1 fruit fly cellular context compared by ENCODE assay signal in the genomic region with DNA sequence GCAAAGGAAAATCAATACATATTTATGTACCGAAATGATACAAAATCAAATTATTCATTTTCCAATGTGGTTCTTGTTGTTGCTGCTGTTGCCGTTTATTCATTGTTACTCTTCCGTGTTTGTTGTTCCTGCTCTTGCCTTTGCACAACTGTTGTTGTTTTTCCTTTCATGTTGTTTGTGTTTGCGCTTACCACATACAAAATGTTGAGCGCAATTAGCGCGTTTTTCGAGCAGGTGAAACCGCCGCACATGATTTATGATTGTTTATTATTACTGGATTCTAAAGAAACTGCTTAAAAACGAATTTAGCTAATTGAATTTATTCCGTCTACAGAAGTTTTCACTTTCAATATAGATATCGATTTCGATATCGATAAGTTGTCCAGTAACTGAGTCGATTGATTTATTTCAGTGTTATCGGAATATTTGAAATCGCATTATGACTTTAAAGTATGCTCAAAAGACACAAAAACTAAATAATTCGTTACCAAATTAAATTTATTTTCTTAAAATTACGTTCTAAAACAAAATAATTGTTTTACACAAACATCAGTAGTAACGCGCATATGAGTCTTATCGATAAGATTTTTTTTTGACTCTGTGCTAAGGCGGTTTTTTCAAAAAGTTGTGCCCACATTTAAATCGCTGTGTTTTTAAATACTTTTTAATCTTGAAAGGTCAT.
A peak's percentile ranks its signal among the peaks of the same experiment; 100 is the strongest.
TF ChIP-seq lines count a peak whose summit lies in the region.

A gene (minus strand): TSS at position 366 of the 682 bp plus-strand sequence.

TF ChIP-seq in whole organism, embryonic, 481 proteins besides CTCF, POLR2A, EP300 and RAD21 (continued from another document):
- TF ChIP-seq CG1832 (GFP tag; optimal IDR thresholded peaks at IDR 0.05; lab: Kevin White, UChicago) (no peak), Pdp1 (GFP tag; optimal IDR thresholded peaks at IDR 0.05; lab: Kevin White, UChicago) (peak in 1 of 2 experiments; percentile 35), sisA (GFP tag; IDR thresholded peaks at IDR 0.05; lab: Robert Waterston, UW) (no peak), lov (optimal IDR thresholded peaks at IDR 0.05; lab: Kevin White, UChicago) (no peak), lov (GFP tag; IDR thresholded peaks at IDR 0.05; lab: Robert Waterston, UW) (no peak), nerfin-1 (tag; optimal IDR thresholded peaks at IDR 0.05; lab: Kevin White, UChicago) (no peak), CG15696 (tag; optimal IDR thresholded peaks at IDR 0.05; lab: Kevin White, UChicago) (no peak), CG3726 (GFP tag; IDR thresholded peaks at IDR 0.05; lab: Robert Waterston, UW) (no peak), gsb-n (tag; optimal IDR thresholded peaks at IDR 0.05; lab: Kevin White, UChicago) (peak; percentile 15), schlank (tag; optimal IDR thresholded peaks at IDR 0.05; lab: Kevin White, UChicago) (no peak), CG10267 (tag; optimal IDR thresholded peaks at IDR 0.05; lab: Kevin White, UChicago) (peak; percentile 50), phol (tag; optimal IDR thresholded peaks at IDR 0.05; lab: Kevin White, UChicago) (peak; percentile 15), CG16815 (GFP tag; optimal IDR thresholded peaks at IDR 0.05; lab: Kevin White, UChicago) (no peak), mam (GFP tag; optimal IDR thresholded peaks at IDR 0.05; lab: Kevin White, UChicago) (no peak), kay (GFP tag; optimal IDR thresholded peaks at IDR 0.05; lab: Kevin White, UChicago) (no peak), Nf-YC (tag; optimal IDR thresholded peaks at IDR 0.05; lab: Kevin White, UChicago) (peak; percentile 38), toy (GFP tag; IDR thresholded peaks at IDR 0.05; lab: Robert Waterston, UW) (no peak)
